Fruit fly (Drosophila melanogaster): ENCODE results near the gene CG44869.

- TF ChIP-seq CG8478 (optimal IDR thresholded peaks at IDR 0.05) (no peak), CTCF (optimal IDR thresholded peaks at IDR 0.05) (no peak)
Measured at dm6 chr2L:15400306-15400851, 17.8 kb downstream of the CG44869 start.

Measured in S2 (cell line).